Worm (Caenorhabditis elegans) whole organism, late embryonic: ENCODE data around the gene abt-1.

ENCODE experiments used
- F13H6.1 ChIP-seq: sonication (generic microtip); optimal IDR thresholded peaks from 2 replicates; lab custom pipeline; 2016; ENCODE audit warnings: missing genetic modification characterization, missing compliant biosample characterization
- ama-1 ChIP-seq: fragments of 150-350 bp; optimal IDR thresholded peaks from 2 replicates; lab custom pipeline; 2014
- ceh-14 ChIP-seq: sonication (generic microtip); optimal IDR thresholded peaks from 2 replicates; lab custom pipeline; 2016; ENCODE audit warnings: missing genotype, missing genetic modification characterization, missing compliant biosample characterization
- ceh-30 ChIP-seq: fragments of 150-350 bp; optimal IDR thresholded peaks from 2 replicates; lab custom pipeline; 2014; ENCODE audit warnings: missing biosample characterization, missing genetic modification characterization
- ceh-9 ChIP-seq: sonication (generic microtip); optimal IDR thresholded peaks from 2 replicates; lab custom pipeline; 2016; ENCODE audit warnings: mild to moderate bottlenecking, missing genetic modification characterization, inconsistent platforms, missing compliant biosample characterization
- dmd-4 ChIP-seq: sonication (generic microtip); optimal IDR thresholded peaks from 2 replicates; lab custom pipeline; 2016; ENCODE audit warnings: borderline replicate concordance, missing genetic modification characterization, missing compliant biosample characterization
- dve-1 ChIP-seq: sonication (generic microtip); optimal IDR thresholded peaks from 2 replicates; lab custom pipeline; 2017; ENCODE audit warnings: antibody characterized with exemption, mild to moderate bottlenecking, missing genetic modification characterization, missing compliant biosample characterization
- hlh-30 ChIP-seq: sonication (generic microtip); optimal IDR thresholded peaks from 2 replicates; lab custom pipeline; 2017; ENCODE audit warnings: antibody characterized with exemption, missing genetic modification characterization, missing compliant biosample characterization; ENCODE audit not compliant: insufficient read depth
- nfya-1 ChIP-seq: sonication (generic microtip); optimal IDR thresholded peaks from 2 replicates; lab custom pipeline; 2017; ENCODE audit warnings: missing genetic modification characterization, mild to moderate bottlenecking, missing compliant biosample characterization, antibody characterized with exemption, moderate library complexity
- nhr-11 ChIP-seq: fragments of 150-350 bp; optimal IDR thresholded peaks from 2 replicates; lab custom pipeline; 2014; ENCODE audit warnings: missing biosample characterization, missing genetic modification characterization
- pros-1 ChIP-seq: fragments of 150-350 bp; optimal IDR thresholded peaks from 2 replicates; lab custom pipeline; 2014; ENCODE audit warnings: missing biosample characterization, missing genetic modification reagents, missing genetic modification characterization
- unc-86 ChIP-seq: sonication (generic microtip); optimal IDR thresholded peaks from 2 replicates; lab custom pipeline; 2016; ENCODE audit warnings: missing genetic modification characterization, missing compliant biosample characterization

DNA sequence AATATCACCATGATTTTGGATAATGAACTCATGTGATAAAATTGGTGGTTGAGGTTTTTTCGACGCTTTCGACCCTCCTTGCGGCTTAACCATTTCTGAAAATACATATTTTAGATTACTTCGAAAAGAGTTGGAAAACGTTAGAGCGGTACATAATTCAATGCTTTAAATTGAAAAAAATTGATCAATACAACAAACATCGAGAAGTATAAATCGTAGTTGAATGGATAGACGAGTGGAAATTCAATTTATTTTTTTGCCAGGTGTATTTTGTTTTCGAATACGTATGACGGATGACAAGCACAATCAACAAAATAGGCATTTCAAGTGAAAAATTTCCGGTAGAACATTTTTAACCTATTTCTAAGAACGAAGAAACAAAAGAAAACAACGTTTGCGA, 6.5 kb upstream of the abt-1 start, which contains the start of gene tram-1:
- no peak for TF ChIP-seq dve-1 (tag; lab: Kevin White, UChicago)
- TF ChIP-seq ama-1 (lab: Kevin White, UChicago): no peak
- TF ChIP-seq unc-86: no peak
- no peak for TF ChIP-seq nhr-11 (tag; lab: Kevin White, UChicago)
- no peak for TF ChIP-seq ceh-30 (tag; lab: Kevin White, UChicago)
- no peak for TF ChIP-seq nfya-1 (tag; lab: Kevin White, UChicago)
- no peak for TF ChIP-seq ceh-14
- TF ChIP-seq hlh-30 (tag; lab: Kevin White, UChicago): no peak
- no peak for TF ChIP-seq pros-1
- no peak for TF ChIP-seq ceh-9
- no peak for TF ChIP-seq F13H6.1 (tag; lab: Kevin White, UChicago)
- no peak for TF ChIP-seq dmd-4 (tag; lab: Kevin White, UChicago)
